Fruit fly (Drosophila melanogaster) whole organism, embryonic: Measurements from ENCODE around the gene CG33325.

Experiments used
- Atf-2 ChIP-seq: fragments of 200-800 bp; sonication (Bioruptor generic); optimal IDR thresholded peaks from 2 replicates; lab custom pipeline; 2016; ENCODE audit warnings: missing biosample characterization, missing genetic modification characterization
- Atf6 ChIP-seq: fragments of 200-800 bp; sonication (Bioruptor generic); IDR thresholded peaks from 2 replicates; pipeline ENCODE4 v1.3.6; 2022; ENCODE audit warnings: missing biosample characterization, missing genetic modification characterization
- CG10565 ChIP-seq: fragments of 200-800 bp; sonication (Bioruptor generic); optimal IDR thresholded peaks from 3 replicates; lab custom pipeline; 2016; ENCODE audit warnings: missing biosample characterization, mild to moderate bottlenecking, missing genetic modification characterization
- CG10654 ChIP-seq: fragments of 200-800 bp; sonication (Bioruptor generic); optimal IDR thresholded peaks from 2 replicates; lab custom pipeline; 2016; ENCODE audit warnings: missing biosample characterization, missing genetic modification characterization
- CG11456 ChIP-seq: fragments of 200-800 bp; sonication (Bioruptor generic); IDR thresholded peaks from 3 replicates; pipeline ENCODE4 v1.3.6; 2022; ENCODE audit warnings: missing biosample characterization, missing genetic modification characterization
- CG11695 ChIP-seq: fragments of 200-800 bp; sonication (Bioruptor generic); IDR thresholded peaks from 3 replicates; pipeline ENCODE4 v1.3.6; 2022; ENCODE audit warnings: missing biosample characterization, missing genetic modification characterization
- CG14667 ChIP-seq: fragments of 200-800 bp; sonication (Bioruptor generic); IDR thresholded peaks from 2 replicates; pipeline ENCODE4 v1.3.6; 2022; ENCODE audit warnings: missing biosample characterization, missing genetic modification characterization
- CG14710 ChIP-seq: fragments of 200-800 bp; sonication (Bioruptor generic); optimal IDR thresholded peaks from 3 replicates; lab custom pipeline; 2019; ENCODE audit warnings: missing biosample characterization, mild to moderate bottlenecking, missing genetic modification characterization, moderate library complexity
- CG14965 ChIP-seq: fragments of 200-800 bp; sonication (Bioruptor generic); optimal IDR thresholded peaks from 2 replicates; lab custom pipeline; 2016; ENCODE audit warnings: missing biosample characterization, missing genetic modification characterization, borderline replicate concordance
- CG1647 ChIP-seq: fragments of 200-800 bp; sonication (Bioruptor generic); optimal IDR thresholded peaks from 3 replicates; lab custom pipeline; 2016; ENCODE audit warnings: missing biosample characterization, missing genetic modification characterization
- CG16815 ChIP-seq: fragments of 200-800 bp; sonication (Bioruptor generic); optimal IDR thresholded peaks from 3 replicates; lab custom pipeline; 2017; ENCODE audit warnings: missing biosample characterization, mild to moderate bottlenecking, missing genetic modification characterization
- CG17359 ChIP-seq: fragments of 200-800 bp; sonication (Bioruptor generic); optimal IDR thresholded peaks from 3 replicates; lab custom pipeline; 2018; ENCODE audit warnings: missing biosample characterization, mild to moderate bottlenecking, missing genetic modification characterization, moderate library complexity
- CG17829 ChIP-seq: fragments of 200-800 bp; optimal IDR thresholded peaks from 2 replicates; lab custom pipeline; 2019; ENCODE audit warnings: missing biosample characterization, mild to moderate bottlenecking, missing genetic modification characterization, moderate library complexity
- CG31388 ChIP-seq: fragments of 200-800 bp; sonication (Bioruptor generic); optimal IDR thresholded peaks from 2 replicates; lab custom pipeline; 2016; ENCODE audit warnings: missing biosample characterization, missing genetic modification characterization
- CG34376 ChIP-seq: fragments of 200-800 bp; sonication (Bioruptor generic); optimal IDR thresholded peaks from 2 replicates; lab custom pipeline; 2018; ENCODE audit warnings: missing biosample characterization, mild to moderate bottlenecking, missing genetic modification characterization
- CG3995 ChIP-seq: fragments of 200-800 bp; sonication (Bioruptor generic); optimal IDR thresholded peaks from 3 replicates; lab custom pipeline; 2016; ENCODE audit warnings: missing biosample characterization, missing genetic modification characterization
- CG42726 ChIP-seq: fragments of 200-800 bp; sonication (Bioruptor generic); IDR thresholded peaks from 2 replicates; pipeline ENCODE4 v1.3.6; 2022; ENCODE audit warnings: missing biosample characterization, missing genetic modification characterization; ENCODE audit not compliant: partially characterized antibody
- CG4617 ChIP-seq: fragments of 200-800 bp; sonication (Bioruptor generic); optimal IDR thresholded peaks from 3 replicates; lab custom pipeline; 2016; ENCODE audit warnings: missing biosample characterization, missing genetic modification characterization, borderline replicate concordance
- CG5245 ChIP-seq: fragments of 200-800 bp; sonication (Bioruptor generic); optimal IDR thresholded peaks from 3 replicates; lab custom pipeline; 2016; ENCODE audit warnings: missing biosample characterization, missing genetic modification characterization
- CG6689 ChIP-seq: fragments of 200-800 bp; sonication (Bioruptor generic); IDR thresholded peaks from 2 replicates; pipeline ENCODE4 v1.3.6; 2022; ENCODE audit warnings: missing biosample characterization, missing genetic modification characterization
- CG7839 ChIP-seq: fragments of 200-800 bp; sonication (Bioruptor generic); optimal IDR thresholded peaks from 3 replicates; lab custom pipeline; 2018; ENCODE audit warnings: missing biosample characterization, mild to moderate bottlenecking, missing genetic modification characterization, moderate library complexity
- CG9727 ChIP-seq: fragments of 200-800 bp; sonication (Bioruptor generic); optimal IDR thresholded peaks from 3 replicates; lab custom pipeline; 2017; ENCODE audit warnings: missing biosample characterization, mild to moderate bottlenecking, missing genetic modification characterization
- CG9797 ChIP-seq: fragments of 200-800 bp; sonication (Bioruptor generic); optimal IDR thresholded peaks from 3 replicates; lab custom pipeline; 2018; ENCODE audit warnings: missing biosample characterization, mild to moderate bottlenecking, missing genetic modification characterization
- CkIIα-i1 ChIP-seq: fragments of 200-800 bp; sonication (Bioruptor generic); IDR thresholded peaks from 2 replicates; pipeline ENCODE4 v1.3.6; 2022; ENCODE audit warnings: missing biosample characterization, missing genetic modification characterization
- Dek ChIP-seq: fragments of 200-800 bp; sonication (Bioruptor generic); optimal IDR thresholded peaks from 3 replicates; lab custom pipeline; 2019; ENCODE audit warnings: missing biosample characterization, mild to moderate bottlenecking, missing genetic modification characterization, moderate library complexity
- Dip2 ChIP-seq: fragments of 200-800 bp; sonication (Bioruptor generic); IDR thresholded peaks from 2 replicates; pipeline ENCODE4 v1.3.6; 2022; ENCODE audit warnings: missing biosample characterization, missing genetic modification characterization
- Ets97D ChIP-seq: fragments of 200-800 bp; sonication (Bioruptor generic); optimal IDR thresholded peaks from 3 replicates; lab custom pipeline; 2016; ENCODE audit warnings: missing biosample characterization, missing genetic modification characterization
- Gug ChIP-seq: fragments of 200-800 bp; sonication (Bioruptor generic); IDR thresholded peaks from 4 replicates; pipeline ENCODE4 v1.3.6; 2022; ENCODE audit warnings: missing biosample characterization, missing genetic modification characterization
- HLH3B ChIP-seq: fragments of 200-800 bp; sonication (Bioruptor generic); IDR thresholded peaks from 2 replicates; pipeline ENCODE4 v1.3.6; 2022; ENCODE audit warnings: missing biosample characterization, missing genetic modification characterization
- Hand ChIP-seq: fragments of 200-800 bp; sonication (Bioruptor generic); optimal IDR thresholded peaks from 2 replicates; lab custom pipeline; 2017; ENCODE audit warnings: mild to moderate bottlenecking, missing biosample characterization, missing genetic modification reagents, missing genetic modification characterization
- Kr ChIP-seq: fragments of 200-800 bp; sonication (Bioruptor generic); optimal IDR thresholded peaks from 2 replicates; lab custom pipeline; 2017; ENCODE audit warnings: missing biosample characterization, mild to moderate bottlenecking, missing genetic modification characterization
- Opbp ChIP-seq: fragments of 200-800 bp; sonication (Bioruptor generic); IDR thresholded peaks from 3 replicates; pipeline ENCODE4 v1.3.6; 2022; ENCODE audit warnings: missing biosample characterization, missing genetic modification characterization; ENCODE audit not compliant: partially characterized antibody
- Pdp1 ChIP-seq, 2 experiments: fragments of 200-800 bp; sonication (Bioruptor generic); optimal IDR thresholded peaks; 3 replicates each; lab custom pipeline; 2016; ENCODE audit warnings: missing biosample characterization in 2 of 2, missing genetic modification characterization in 2 of 2, mild to moderate bottlenecking in 1 of 2, moderate library complexity in 1 of 2
- Rfx ChIP-seq: fragments of 200-800 bp; sonication (Bioruptor generic); IDR thresholded peaks from 2 replicates; pipeline ENCODE4 v1.3.6; 2022; ENCODE audit warnings: missing biosample characterization, missing genetic modification characterization
- Stat92E ChIP-seq, 3 experiments: fragments of >200 bp in 2 of 3; fragments of 200-800 bp in 1 of 3; sonication (Bioruptor generic) in 1 of 3; optimal IDR thresholded peaks; 2 replicates each; lab custom pipeline; 2017 to 2019; ENCODE audit warnings: missing biosample characterization in 3 of 3, missing genetic modification characterization in 3 of 3, mild to moderate bottlenecking in 1 of 3, moderate library complexity in 1 of 3
- abd-A ChIP-seq: fragments of 200-800 bp; sonication (Bioruptor generic); optimal IDR thresholded peaks from 3 replicates; lab custom pipeline; 2019; ENCODE audit warnings: missing biosample characterization, mild to moderate bottlenecking, missing genetic modification characterization, moderate library complexity
- amos ChIP-seq: fragments of 200-800 bp; sonication (Bioruptor generic); IDR thresholded peaks from 2 replicates; pipeline ENCODE4 v1.3.6; 2022; ENCODE audit warnings: missing biosample characterization, missing genetic modification characterization; ENCODE audit not compliant: partially characterized antibody
- bbx ChIP-seq: fragments of 200-800 bp; sonication (Bioruptor generic); IDR thresholded peaks from 2 replicates; pipeline ENCODE4 v1.3.6; 2022; ENCODE audit warnings: missing biosample characterization, missing genetic modification characterization; ENCODE audit not compliant: partially characterized antibody
- disco-r ChIP-seq: fragments of 200-800 bp; sonication (Bioruptor generic); optimal IDR thresholded peaks from 2 replicates; lab custom pipeline; 2016; ENCODE audit warnings: missing biosample characterization, missing genetic modification characterization
- emc ChIP-seq: fragments of 200-800 bp; sonication (Bioruptor generic); optimal IDR thresholded peaks from 2 replicates; lab custom pipeline; 2016; ENCODE audit warnings: missing biosample characterization, missing genetic modification characterization
- kay ChIP-seq: fragments of 200-800 bp; sonication (Bioruptor generic); optimal IDR thresholded peaks from 2 replicates; lab custom pipeline; 2016; ENCODE audit warnings: missing biosample characterization, missing genetic modification characterization
- lov ChIP-seq, 2 experiments: fragments of 200-800 bp in 1 of 2; fragments of >200 bp in 1 of 2; sonication (Bioruptor generic) in 1 of 2; IDR thresholded peaks in 1 of 2; optimal IDR thresholded peaks in 1 of 2; 2 replicates in 1 of 2; 3 replicates in 1 of 2; pipeline versions ENCODE4 v1.3.6 to Lab custom; 2017 to 2022; ENCODE audit warnings: missing biosample characterization in 1 of 2, missing genetic modification characterization in 1 of 2
- luna ChIP-seq: fragments of 200-800 bp; sonication (Bioruptor generic); optimal IDR thresholded peaks from 2 replicates; lab custom pipeline; 2016; ENCODE audit warnings: missing biosample characterization, missing genetic modification characterization
- onecut ChIP-seq: fragments of 200-800 bp; sonication (Bioruptor generic); IDR thresholded peaks from 2 replicates; pipeline ENCODE4 v1.3.6; 2022; ENCODE audit warnings: missing biosample characterization, missing genetic modification characterization
- pzg ChIP-seq: fragments of 200-800 bp; sonication (Bioruptor generic); optimal IDR thresholded peaks from 3 replicates; lab custom pipeline; 2018; ENCODE audit warnings: missing biosample characterization, mild to moderate bottlenecking, missing genetic modification characterization, moderate library complexity
- sd ChIP-seq: fragments of 200-800 bp; sonication (Bioruptor generic); optimal IDR thresholded peaks from 3 replicates; lab custom pipeline; 2018; ENCODE audit warnings: missing biosample characterization, mild to moderate bottlenecking, missing genetic modification characterization, moderate library complexity
- stc ChIP-seq: fragments of 200-800 bp; sonication (Bioruptor generic); IDR thresholded peaks from 2 replicates; pipeline ENCODE4 v1.3.6; 2022; ENCODE audit warnings: missing biosample characterization, missing genetic modification characterization
- ttk ChIP-seq: fragments of 200-800 bp; sonication (Bioruptor generic); IDR thresholded peaks from 2 replicates; pipeline ENCODE4 v2.1.2; 2022; ENCODE audit warnings: missing biosample characterization, missing genetic modification characterization

The CG33325 gene

dm6 chr3R:8659200-8659897 is 20.5 kb downstream of the CG33325 start (continued):
- peak; percentile 63 for TF ChIP-seq Dek
- TF ChIP-seq CG17359 (tag; lab: Kevin White, UChicago), result peak; percentile 52
- peak; percentile 59 for TF ChIP-seq CG9727
- peak; percentile 42 for TF ChIP-seq CG5245 (GFP tag; lab: Kevin White, UChicago)
- peak; percentile 50; the same call in 1 of the 4 replicates for TF ChIP-seq Gug
- peak; percentile 4; the same call in 1 of the 3 replicates for TF ChIP-seq CG11456 (GFP tag; lab: Robert Waterston, UW)
- peak; percentile 21 for TF ChIP-seq Hand
- no peak for TF ChIP-seq CG9797 (GFP tag; lab: Kevin White, UChicago)
- peak; percentile 51 for TF ChIP-seq onecut
- TF ChIP-seq stc (GFP tag; lab: Robert Waterston, UW), result peak; percentile 66
- peak; percentile 31 for TF ChIP-seq disco-r (GFP tag; lab: Kevin White, UChicago)
- TF ChIP-seq CG14667 (GFP tag; lab: Robert Waterston, UW), result peak; percentile 27; the same call in 1 of the 2 replicates
- peak; percentile 72 for TF ChIP-seq Rfx
- TF ChIP-seq CG14710 (tag; lab: Kevin White, UChicago), result peak; percentile 15
- peak; percentile 5 for TF ChIP-seq luna (GFP tag; lab: Kevin White, UChicago)
- TF ChIP-seq kay, result peak; percentile 66
- peak; percentile 20 for TF ChIP-seq Ets97D (GFP tag; lab: Kevin White, UChicago)
- TF ChIP-seq ttk, result peak; percentile 28; the same call in 1 of the 2 replicates
- no peak for TF ChIP-seq Stat92E (GFP tag; optimal IDR thresholded peaks at IDR 0.05; lab: Kevin White, UChicago)
- TF ChIP-seq CG11695 (GFP tag; lab: Robert Waterston, UW), result peak; percentile 58; the same call in 2 of the 3 replicates
- TF ChIP-seq CG6689, result peak; percentile 69
- no peak for TF ChIP-seq Dip2
- 0 out of 3 replicates have a peak, but pooled peaks have one; percentile 27 for TF ChIP-seq Opbp
- peak; percentile 45 for TF ChIP-seq CG1647 (GFP tag; lab: Kevin White, UChicago)
- TF ChIP-seq bbx (GFP tag; lab: Robert Waterston, UW), result no peak
- TF ChIP-seq Kr, result no peak
- no peak for TF ChIP-seq CG16815
- TF ChIP-seq Atf6 (GFP tag; lab: Robert Waterston, UW), result peak; percentile 73
- no peak for TF ChIP-seq CG14965
- peak; percentile 78 for TF ChIP-seq CG34376
- no peak for TF ChIP-seq CG42726 (GFP tag; lab: Robert Waterston, UW)
- no peak for TF ChIP-seq Atf-2 (GFP tag; lab: Kevin White, UChicago)
- TF ChIP-seq sd (tag; lab: Kevin White, UChicago), result peak; percentile 53
- TF ChIP-seq CG7839 (tag; lab: Kevin White, UChicago), result peak; percentile 68
- TF ChIP-seq abd-A (tag; lab: Kevin White, UChicago), result peak; percentile 88
- TF ChIP-seq Pdp1 (GFP tag; optimal IDR thresholded peaks at IDR 0.05; lab: Kevin White, UChicago), result peak; percentile 64 to 93
- TF ChIP-seq CG10654 (GFP tag; lab: Kevin White, UChicago), result no peak
- TF ChIP-seq emc (GFP tag; lab: Kevin White, UChicago), result peak; percentile 10
- peak; percentile 21; the same call in 1 of the 2 replicates for TF ChIP-seq amos
- peak; percentile 21 for TF ChIP-seq pzg
- TF ChIP-seq CG10565, result no peak
- peak; percentile 85 for TF ChIP-seq CG3995
- peak; percentile 27 for TF ChIP-seq CG17829 (tag; lab: Kevin White, UChicago)
- TF ChIP-seq lov (optimal IDR thresholded peaks at IDR 0.05; lab: Kevin White, UChicago), result no peak
- TF ChIP-seq lov (GFP tag; IDR thresholded peaks at IDR 0.05; lab: Robert Waterston, UW), result peak; percentile 54; the same call in 1 of the 3 replicates
- peak; percentile 9 for TF ChIP-seq CG4617 (GFP tag; lab: Kevin White, UChicago)
- TF ChIP-seq HLH3B (GFP tag; lab: Robert Waterston, UW), result peak; percentile 61; the same call in 1 of the 2 replicates
- TF ChIP-seq CkIIα-i1 (GFP tag; lab: Robert Waterston, UW), result no peak
- TF ChIP-seq CG31388 (GFP tag; lab: Kevin White, UChicago), result peak; percentile 11
